Worm (Caenorhabditis elegans): Measurements from ENCODE around the gene slc-17.7.

Gene slc-17.7

DNA sequence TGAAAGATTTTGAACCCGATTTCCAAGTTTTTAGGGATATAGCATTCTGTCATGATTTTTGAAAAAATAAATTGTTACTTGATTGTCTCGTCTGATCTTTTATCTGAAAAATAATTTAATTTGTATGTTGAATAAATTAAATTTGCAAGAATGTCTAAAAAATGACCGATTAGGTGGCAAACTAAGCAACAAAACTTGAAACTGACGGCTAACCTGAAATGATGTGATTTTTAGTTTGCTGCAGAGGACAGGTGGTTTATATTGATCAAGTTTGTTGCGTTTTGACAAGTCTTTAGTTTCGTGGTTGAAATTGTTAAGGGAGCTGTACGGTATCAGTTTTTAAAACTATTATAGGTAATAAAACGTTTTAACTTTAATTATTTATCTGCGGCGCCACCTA, 8.8 kb downstream of the slc-17.7 start, which contains the start of gene F07C3.16:
TSS of gene F07C3.16 (minus strand) at position 101 of the 400 bp plus-strand sequence.
- no peak for TF ChIP-seq snpc-4 (tag; optimal IDR thresholded peaks at IDR 0.05)
- no peak for TF ChIP-seq elt-1 (tag; optimal IDR thresholded peaks at IDR 0.05)
- no peak for TF ChIP-seq ztf-11 (tag; optimal IDR thresholded peaks at IDR 0.05)
- no peak for TF ChIP-seq ztf-4 (tag; optimal IDR thresholded peaks at IDR 0.05)
- TF ChIP-seq nhr-43 (tag; optimal IDR thresholded peaks at IDR 0.05; ENCODE audit: poor library complexity, severe bottlenecking) = no peak
- no peak for TF ChIP-seq ceh-16 (tag; optimal IDR thresholded peaks at IDR 0.05)
- TF ChIP-seq jun-1 (tag; optimal IDR thresholded peaks at IDR 0.05) = no peak
- TF ChIP-seq lin-39 (tag; optimal IDR thresholded peaks at IDR 0.05) = no peak
- TF ChIP-seq sea-2 (GFP tag; optimal IDR thresholded peaks at IDR 0.05) = no peak
- no peak for TF ChIP-seq fos-1 (tag; optimal IDR thresholded peaks at IDR 0.05)
- no peak for TF ChIP-seq elt-3 (tag; optimal IDR thresholded peaks at IDR 0.05)
- TF ChIP-seq nhr-11 (tag; optimal IDR thresholded peaks at IDR 0.05) = no peak
- no peak for TF ChIP-seq ceh-82 (tag; optimal IDR thresholded peaks at IDR 0.05)
- TF ChIP-seq nhr-28 (tag; optimal IDR thresholded peaks at IDR 0.05) = no peak
- TF ChIP-seq mdl-1 (tag; optimal IDR thresholded peaks at IDR 0.05) = no peak
- TF ChIP-seq elt-2 (tag; optimal IDR thresholded peaks at IDR 0.05) = no peak
- no peak for TF ChIP-seq pha-4 (tag; optimal IDR thresholded peaks at IDR 0.05)
- no peak for TF ChIP-seq nhr-76 (tag; optimal IDR thresholded peaks at IDR 0.05)
- TF ChIP-seq skn-1 (tag; optimal IDR thresholded peaks at IDR 0.05) = no peak
- no peak for TF ChIP-seq ZK546.5 (tag; optimal IDR thresholded peaks at IDR 0.05)

DNA sequence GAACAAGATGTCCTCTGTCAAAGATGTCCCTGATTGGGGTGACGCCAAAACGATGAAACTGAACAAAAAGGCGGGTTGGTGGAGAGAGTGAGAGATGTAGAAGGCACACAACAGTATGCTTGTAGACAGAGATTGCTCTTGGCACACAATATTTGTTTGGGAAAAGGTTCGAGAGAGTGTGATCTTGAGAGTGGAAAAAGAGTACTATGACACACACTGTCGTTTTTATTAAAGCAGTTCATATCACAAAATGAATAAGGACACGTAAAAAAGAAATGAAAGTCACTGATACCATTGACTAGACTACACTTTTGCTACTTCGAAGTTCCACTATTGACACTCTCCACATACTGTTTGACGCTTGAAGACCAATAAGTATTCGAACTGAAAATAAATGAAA, 10.8 kb downstream of the slc-17.7 start:
- TF ChIP-seq ceh-16 (tag; optimal IDR thresholded peaks at IDR 0.05) (no peak), sea-2 (GFP tag; optimal IDR thresholded peaks at IDR 0.05) (no peak), nhr-12 (tag; optimal IDR thresholded peaks at IDR 0.05) (no peak), pha-4 (tag; optimal IDR thresholded peaks at IDR 0.05) (peak; percentile 79), tbx-2 (tag; optimal IDR thresholded peaks at IDR 0.05) (no peak), elt-2 (tag; optimal IDR thresholded peaks at IDR 0.05) (peak; percentile 92), ama-1 (optimal IDR thresholded peaks at IDR 0.05) (no peak), unc-39 (tag; optimal IDR thresholded peaks at IDR 0.05) (no peak), unc-62 (GFP tag; optimal IDR thresholded peaks at IDR 0.05) (no peak), pqm-1 (tag; optimal IDR thresholded peaks at IDR 0.05) (peak; percentile 85)

DNA sequence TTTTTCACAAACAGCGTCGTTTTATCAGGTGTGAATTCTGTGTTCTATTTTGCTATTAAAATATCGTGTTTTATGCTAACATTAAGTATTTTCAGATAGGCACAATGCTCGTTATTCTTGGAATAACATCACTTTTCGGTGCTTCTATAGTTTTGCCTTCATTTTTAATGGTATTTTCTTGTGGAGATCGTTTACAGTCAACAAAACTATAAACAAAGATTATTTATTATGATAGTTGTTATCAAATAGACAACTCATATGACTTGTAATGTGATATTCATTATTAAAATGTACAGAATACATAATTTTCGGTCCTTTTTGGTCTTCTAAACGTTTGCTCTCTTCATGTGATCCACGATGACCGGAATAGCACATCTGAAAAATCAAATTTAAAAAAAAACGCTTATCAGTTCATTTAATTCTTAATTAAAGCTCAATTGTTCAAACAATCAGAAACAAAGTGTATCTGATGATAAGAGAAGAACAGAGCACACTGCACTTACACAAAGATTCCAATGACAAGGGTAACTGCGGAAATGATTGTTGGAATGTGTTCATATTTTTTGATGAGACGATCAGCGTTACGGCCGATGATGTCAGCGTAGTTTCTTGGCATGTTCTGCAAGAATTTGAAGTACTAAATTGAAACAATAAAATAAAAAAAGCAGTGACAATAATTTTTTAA, 12.1 kb downstream of the slc-17.7 start, which contains the start of gene F07C3.9:
TSS of gene F07C3.9 (minus strand) at position 635 of the 685 bp plus-strand sequence.
- TF ChIP-seq pha-4 (tag; optimal IDR thresholded peaks at IDR 0.05) (peak; percentile 60), lin-39 (tag; optimal IDR thresholded peaks at IDR 0.05) (no peak), elt-2 (tag; optimal IDR thresholded peaks at IDR 0.05) (peak; percentile 87), pqm-1 (tag; optimal IDR thresholded peaks at IDR 0.05) (peak; percentile 95), ZK546.5 (tag; optimal IDR thresholded peaks at IDR 0.05) (no peak), zag-1 (tag; optimal IDR thresholded peaks at IDR 0.05) (no peak)

DNA sequence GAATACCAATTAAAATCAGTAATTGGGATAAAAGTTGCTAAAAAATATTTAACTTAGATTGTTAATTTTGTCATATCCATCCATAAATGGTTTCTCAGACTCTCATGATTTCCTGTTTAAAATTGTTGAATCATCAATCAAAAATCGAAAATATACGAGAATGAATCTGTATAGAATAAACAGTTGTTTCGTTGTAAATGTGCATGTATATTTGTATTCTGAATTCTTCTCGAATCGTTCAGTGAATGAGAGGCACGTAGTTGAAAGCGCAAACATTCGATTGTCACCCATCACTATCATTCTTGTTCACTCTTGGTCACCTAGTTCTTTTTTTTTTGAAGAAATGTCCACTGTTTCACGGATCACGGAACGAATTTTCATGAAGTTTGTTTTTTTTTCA, 16.4 kb downstream of the slc-17.7 start, which contains the start of gene ptd-2:
TSS of gene ptd-2 (plus strand) at position 301 of the 400 bp plus-strand sequence.
- no peak for TF ChIP-seq daf-12 (tag; optimal IDR thresholded peaks at IDR 0.05)
- TF ChIP-seq lin-39 (tag; optimal IDR thresholded peaks at IDR 0.05) = no peak
- TF ChIP-seq nhr-67 (tag; optimal IDR thresholded peaks at IDR 0.05) = no peak
- no peak for TF ChIP-seq lin-15B (tag; optimal IDR thresholded peaks at IDR 0.05)
- TF ChIP-seq ztf-4 (tag; optimal IDR thresholded peaks at IDR 0.05) = no peak

DNA sequence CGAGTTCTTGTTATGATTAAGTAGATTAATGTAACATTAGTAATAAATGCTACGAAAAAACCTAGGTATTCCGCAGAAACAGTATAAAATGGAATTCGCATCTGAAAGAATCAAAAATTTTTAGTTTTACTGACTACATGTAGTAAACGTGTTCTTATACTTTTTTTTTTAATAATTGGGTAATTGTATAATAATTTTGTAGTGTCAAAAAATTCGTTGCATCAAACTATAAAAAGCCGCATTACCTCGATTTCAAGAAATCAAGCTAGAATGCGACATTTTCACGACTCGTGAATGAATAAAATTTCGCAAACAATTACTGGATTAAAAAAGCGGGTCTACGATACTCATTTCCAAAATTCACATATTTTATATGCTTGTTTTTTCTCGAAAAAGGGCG, 17.1 kb downstream of the slc-17.7 start, which contains the start of gene str-94:
TSS of gene str-94 (minus strand) at position 101 of the 400 bp plus-strand sequence.
- TF ChIP-seq fos-1 (tag; optimal IDR thresholded peaks at IDR 0.05) (no peak), zag-1 (tag; optimal IDR thresholded peaks at IDR 0.05) (no peak), nhr-23 (tag; optimal IDR thresholded peaks at IDR 0.05) (no peak), mml-1 (tag; optimal IDR thresholded peaks at IDR 0.05) (no peak), nhr-43 (tag; optimal IDR thresholded peaks at IDR 0.05; ENCODE audit: poor library complexity, severe bottlenecking) (no peak), ceh-16 (tag; optimal IDR thresholded peaks at IDR 0.05) (no peak), elt-2 (tag; optimal IDR thresholded peaks at IDR 0.05) (no peak), nfya-1 (tag; optimal IDR thresholded peaks at IDR 0.05; ENCODE audit: insufficient read depth) (no peak), ceh-82 (tag; optimal IDR thresholded peaks at IDR 0.05) (no peak), unc-62 (GFP tag; optimal IDR thresholded peaks at IDR 0.05) (no peak), tbx-2 (tag; optimal IDR thresholded peaks at IDR 0.05) (no peak), nhr-28 (tag; optimal IDR thresholded peaks at IDR 0.05) (no peak)
